Fruit fly (Drosophila melanogaster) Kc167 (cell line): ENCODE data around the gene Ir75d.

Experiments
- insv ChIP-seq: fragments of >200 bp; optimal IDR thresholded peaks from 3 replicates; lab custom pipeline; 2018; ENCODE audit warnings: missing external identifiers
- psq ChIP-seq: fragments of >200 bp; optimal IDR thresholded peaks from 2 replicates; lab custom pipeline; 2017; ENCODE audit warnings: missing external identifiers
- ttk ChIP-seq: sonication (Bioruptor generic); optimal IDR thresholded peaks from 2 replicates; lab custom pipeline; 2017; ENCODE audit warnings: missing external identifiers

DNA sequence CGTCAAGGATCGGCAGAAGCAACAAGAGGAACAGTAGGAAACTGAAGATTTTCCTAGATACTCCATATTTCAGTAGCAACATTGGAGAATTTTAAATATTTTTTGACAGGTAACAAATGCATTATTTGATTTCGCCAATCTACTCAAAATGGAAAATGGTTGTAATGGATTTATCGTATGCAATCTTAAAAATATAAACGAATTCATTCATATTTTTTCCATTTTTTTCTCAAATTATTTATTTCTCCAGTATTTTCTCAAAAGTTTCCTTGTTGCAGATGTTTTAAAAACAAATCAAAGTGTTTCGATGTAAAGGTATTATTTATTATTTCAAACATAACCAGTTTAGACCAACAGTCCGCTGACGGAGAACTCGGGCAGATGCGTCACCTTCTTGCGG is 9.2 kb upstream of the Ir75d start, which contains the start of gene CG18223:
- TF ChIP-seq insv (lab: Kevin White, UChicago) (no peak), psq (lab: Kevin White, UChicago) (no peak), ttk (lab: Kevin White, UChicago) (no peak)
